Worm (Caenorhabditis elegans) whole organism, L1 larva: ENCODE measurements around the gene C46F2.1.

Source experiments
- C04F5.9 ChIP-seq: sonication (generic microtip); optimal IDR thresholded peaks from 2 replicates; lab custom pipeline; 2016; ENCODE audit warnings: missing genetic modification characterization, missing compliant biosample characterization
- F16B12.6 ChIP-seq: fragments of 150-350 bp; optimal IDR thresholded peaks from 2 replicates; lab custom pipeline; 2014; ENCODE audit warnings: missing biosample characterization, missing genetic modification characterization
- aha-1 ChIP-seq: fragments of 150-350 bp; optimal IDR thresholded peaks from 2 replicates; lab custom pipeline; 2014; ENCODE audit warnings: missing biosample characterization, missing genetic modification characterization
- blmp-1 ChIP-seq: fragments of 150-350 bp; optimal IDR thresholded peaks from 2 replicates; lab custom pipeline; 2014; ENCODE audit warnings: missing biosample characterization, missing genetic modification characterization
- ceh-82 ChIP-seq, 3 experiments: fragments of 150-350 bp in 1 of 3; sonication (generic microtip) in 2 of 3; optimal IDR thresholded peaks; 2 replicates each; lab custom pipeline; 2014 to 2017; ENCODE audit warnings: missing biosample characterization in 3 of 3, missing genetic modification characterization in 3 of 3
- ceh-88 ChIP-seq: fragments of 200-800 bp; sonication (Bioruptor generic); IDR thresholded peaks from 2 replicates; pipeline ENCODE4 v1.3.6; 2022; ENCODE audit warnings: missing genetic modification characterization, missing compliant biosample characterization
- ceh-90 ChIP-seq: sonication (generic microtip); optimal IDR thresholded peaks from 2 replicates; lab custom pipeline; 2016; ENCODE audit warnings: missing genetic modification characterization, missing compliant biosample characterization
- ces-1 ChIP-seq: fragments of 150-350 bp; optimal IDR thresholded peaks from 2 replicates; lab custom pipeline; 2014; ENCODE audit warnings: missing biosample characterization, missing genetic modification reagents, missing genetic modification characterization
- dpl-1 ChIP-seq, 3 experiments: fragments of 150-350 bp in 2 of 3; sonication (generic microtip) in 1 of 3; optimal IDR thresholded peaks; 2 replicates each; lab custom pipeline; 2014 to 2017; ENCODE audit warnings: missing biosample characterization in 3 of 3, missing genetic modification characterization in 3 of 3, missing genetic modification reagents in 3 of 3
- dsc-1 ChIP-seq: sonication (generic microtip); optimal IDR thresholded peaks from 2 replicates; lab custom pipeline; 2016; ENCODE audit warnings: mild to moderate bottlenecking, missing genetic modification characterization, missing compliant biosample characterization
- efl-1 ChIP-seq, 4 experiments: fragments of 150-350 bp; optimal IDR thresholded peaks in 3 of 4; peaks in 1 of 4; 1 replicate in 1 of 4; 2 replicates in 3 of 4; lab custom pipeline; 2014; ENCODE audit warnings: missing biosample characterization in 2 of 4, missing genetic modification characterization in 2 of 4, missing genetic modification reagents in 2 of 4
- efl-3 ChIP-seq: fragments of 200-800 bp; sonication (Bioruptor generic); optimal IDR thresholded peaks from 2 replicates; lab custom pipeline; 2018; ENCODE audit warnings: mild to moderate bottlenecking, missing genetic modification characterization, missing compliant biosample characterization
- elt-2 ChIP-seq: sonication (generic microtip); optimal IDR thresholded peaks from 2 replicates; lab custom pipeline; 2016; ENCODE audit warnings: missing genetic modification characterization, mild to moderate bottlenecking, inconsistent platforms, missing compliant biosample characterization, missing genetic modification reagents
- elt-3 ChIP-seq, 6 experiments: fragments of 150-350 bp in 1 of 6; sonication (generic microtip); optimal IDR thresholded peaks; 2 replicates each; lab custom pipeline; 2017 to 2018; ENCODE audit warnings: missing biosample characterization in 6 of 6, missing genetic modification characterization in 6 of 6, inconsistent platforms in 1 of 6
- fkh-10 ChIP-seq: sonication (generic microtip); optimal IDR thresholded peaks from 2 replicates; lab custom pipeline; 2017; ENCODE audit warnings: missing biosample characterization, missing genetic modification reagents, missing genetic modification characterization
- fkh-8 ChIP-seq: sonication (generic microtip); optimal IDR thresholded peaks from 2 replicates; lab custom pipeline; 2016; ENCODE audit warnings: mild to moderate bottlenecking, missing genetic modification characterization, missing compliant biosample characterization
- grh-1 ChIP-seq: fragments of 200-800 bp; sonication (Bioruptor generic); IDR thresholded peaks from 2 replicates; pipeline ENCODE4 v1.3.6; 2022; ENCODE audit warnings: missing genetic modification reagents, missing genetic modification characterization, missing compliant biosample characterization
- hlh-17 ChIP-seq: fragments of 200-800 bp; sonication (Bioruptor generic); optimal IDR thresholded peaks from 2 replicates; lab custom pipeline; 2018; ENCODE audit warnings: missing genetic modification characterization, mild to moderate bottlenecking, missing compliant biosample characterization, moderate library complexity, borderline replicate concordance
- jun-1 ChIP-seq: fragments of 150-350 bp; optimal IDR thresholded peaks from 2 replicates; lab custom pipeline; 2014; ENCODE audit warnings: missing biosample characterization, missing genetic modification reagents, missing genetic modification characterization
- lin-14 ChIP-seq: fragments of 200-800 bp; sonication (Bioruptor generic); optimal IDR thresholded peaks from 2 replicates; lab custom pipeline; 2018; ENCODE audit warnings: mild to moderate bottlenecking, missing genetic modification characterization, moderate library complexity, missing compliant biosample characterization
- lin-35 ChIP-seq, 2 experiments: fragments of 150-350 bp; optimal IDR thresholded peaks; 2 replicates each; lab custom pipeline; 2014; ENCODE audit warnings: missing biosample characterization in 2 of 2, missing genetic modification characterization in 2 of 2, missing genetic modification reagents in 2 of 2
- lir-3 ChIP-seq: sonication (generic microtip); optimal IDR thresholded peaks from 2 replicates; lab custom pipeline; 2016; ENCODE audit warnings: mild to moderate bottlenecking, missing genetic modification characterization, moderate library complexity, missing compliant biosample characterization; ENCODE audit not compliant: poor library complexity
- mab-9 ChIP-seq: fragments of 200-800 bp; sonication (Bioruptor generic); IDR thresholded peaks from 2 replicates; pipeline ENCODE4 v1.3.6; 2022; ENCODE audit warnings: missing genetic modification reagents, missing genetic modification characterization, missing compliant biosample characterization
- mep-1 ChIP-seq: fragments of 150-350 bp; optimal IDR thresholded peaks from 2 replicates; lab custom pipeline; 2014; ENCODE audit warnings: missing biosample characterization, missing genetic modification characterization
- nhr-11 ChIP-seq: fragments of 150-350 bp; optimal IDR thresholded peaks from 2 replicates; lab custom pipeline; 2014; ENCODE audit warnings: missing biosample characterization, missing genetic modification characterization
- nhr-71 ChIP-seq: sonication (generic microtip); optimal IDR thresholded peaks from 2 replicates; lab custom pipeline; 2016; ENCODE audit warnings: mild to moderate bottlenecking, missing genetic modification characterization, moderate library complexity, missing compliant biosample characterization
- nhr-85 ChIP-seq: sonication (generic microtip); peaks from one replicate; lab custom pipeline; 2016; ENCODE audit warnings: missing genetic modification characterization, inconsistent platforms, missing compliant biosample characterization
- nhr-90 ChIP-seq: sonication (generic microtip); optimal IDR thresholded peaks from 2 replicates; lab custom pipeline; 2016; ENCODE audit warnings: mild to moderate bottlenecking, missing genetic modification characterization, missing compliant biosample characterization; ENCODE audit not compliant: poor library complexity
- rnt-1 ChIP-seq: sonication (generic microtip); optimal IDR thresholded peaks from 2 replicates; lab custom pipeline; 2016; ENCODE audit warnings: mild to moderate bottlenecking, missing genetic modification characterization, moderate library complexity, missing compliant biosample characterization
- snu-23 ChIP-seq: sonication (generic microtip); optimal IDR thresholded peaks from 2 replicates; lab custom pipeline; 2016; ENCODE audit warnings: missing genetic modification characterization, missing compliant biosample characterization
- sup-37 ChIP-seq: fragments of 200-800 bp; sonication (Bioruptor generic); optimal IDR thresholded peaks from 2 replicates; lab custom pipeline; 2018; ENCODE audit warnings: mild to moderate bottlenecking, missing genetic modification characterization, missing compliant biosample characterization
- swsn-7 ChIP-seq: sonication (generic microtip); optimal IDR thresholded peaks from 2 replicates; lab custom pipeline; 2016; ENCODE audit warnings: missing genetic modification characterization, missing compliant biosample characterization
- unc-130 ChIP-seq: fragments of 150-350 bp; optimal IDR thresholded peaks from 2 replicates; lab custom pipeline; 2017; ENCODE audit warnings: missing biosample characterization, missing genetic modification characterization, inconsistent platforms
- unc-30 ChIP-seq: sonication (generic microtip); optimal IDR thresholded peaks from 2 replicates; lab custom pipeline; 2017; ENCODE audit warnings: missing biosample characterization, missing genetic modification characterization
- unc-62 ChIP-seq: fragments of 150-350 bp; optimal IDR thresholded peaks from 2 replicates; lab custom pipeline; 2014; ENCODE audit warnings: missing biosample characterization, missing genetic modification reagents, missing genetic modification characterization
- unc-86 ChIP-seq: sonication (generic microtip); optimal IDR thresholded peaks from 2 replicates; lab custom pipeline; 2016; ENCODE audit warnings: missing genetic modification characterization, missing compliant biosample characterization
- xbp-1 ChIP-seq: sonication (generic microtip); optimal IDR thresholded peaks from 2 replicates; lab custom pipeline; 2016; ENCODE audit warnings: missing genetic modification characterization, missing compliant biosample characterization
- zag-1 ChIP-seq: fragments of 150-350 bp; optimal IDR thresholded peaks from 2 replicates; lab custom pipeline; 2014; ENCODE audit warnings: missing biosample characterization, missing genetic modification characterization
- zip-4 ChIP-seq: fragments of 200-800 bp; sonication (Bioruptor generic); optimal IDR thresholded peaks from 2 replicates; lab custom pipeline; 2018; ENCODE audit warnings: mild to moderate bottlenecking, missing genetic modification characterization, moderate library complexity, missing compliant biosample characterization

Gene C46F2.1

DNA sequence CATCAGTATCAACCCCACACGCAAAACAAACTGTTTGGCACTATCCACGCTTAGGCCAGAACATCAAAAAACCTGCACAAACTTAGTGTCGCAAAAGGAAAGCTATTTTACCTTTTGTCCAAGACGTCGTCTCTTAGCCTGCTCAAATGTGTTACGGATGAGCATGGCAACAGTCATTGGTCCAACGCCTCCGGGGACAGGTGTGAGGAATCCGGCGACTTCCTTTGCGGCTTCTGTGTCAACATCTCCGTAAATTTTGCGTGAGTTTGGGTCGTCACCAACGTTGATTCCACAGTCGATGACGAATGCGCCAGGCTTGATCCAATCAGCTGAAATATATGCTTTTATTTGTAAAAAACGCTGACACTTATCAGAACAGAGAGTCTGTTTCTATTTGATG is 6.8 kb downstream of the C46F2.1 start:
- TF ChIP-seq mep-1 (tag; lab: Kevin White, UChicago) (no peak), unc-86 (tag; lab: Kevin White, UChicago) (no peak), grh-1 (0 out of 2 replicates have a peak, but pooled peaks have one; percentile 8)

- no peak for TF ChIP-seq dsc-1 (tag; lab: Kevin White, UChicago)
- no peak for TF ChIP-seq elt-3 (tag; optimal IDR thresholded peaks at IDR 0.05; lab: Kevin White, UChicago)
- no peak for TF ChIP-seq aha-1 (tag; lab: Kevin White, UChicago)
- TF ChIP-seq unc-86 (tag; lab: Kevin White, UChicago), result no peak
- no peak for TF ChIP-seq mab-9 (GFP tag; lab: Robert Waterston, UW)
- TF ChIP-seq lir-3 (tag; lab: Kevin White, UChicago), result no peak
- TF ChIP-seq fkh-10, result no peak
- no peak for TF ChIP-seq ceh-90 (tag; lab: Kevin White, UChicago)
- TF ChIP-seq zag-1 (tag; lab: Kevin White, UChicago), result no peak
- no peak for TF ChIP-seq snu-23 (GFP tag; lab: Kevin White, UChicago)
- TF ChIP-seq swsn-7, result no peak
- no peak for TF ChIP-seq grh-1
- TF ChIP-seq ceh-82 (tag; optimal IDR thresholded peaks at IDR 0.05; lab: Kevin White, UChicago), result no peak
- TF ChIP-seq dpl-1 (GFP tag; optimal IDR thresholded peaks at IDR 0.05; lab: Kevin White, UChicago), result no peak
- no peak for TF ChIP-seq unc-130 (tag; lab: Kevin White, UChicago)
- no peak for TF ChIP-seq efl-3 (GFP tag; lab: Kevin White, UChicago)
- no peak for TF ChIP-seq ceh-88
- no peak for TF ChIP-seq fkh-8
These were observed 8.5 kb downstream of the C46F2.1 start, which contains the start of gene dao-3 for ce11 chrX:8086450-8086724. dao-3 (minus strand) TSS chrX:8086550.

ce11 chrX:8086725-8087641 is 9.1 kb downstream of the C46F2.1 start:
- peak; percentile 53 for TF ChIP-seq nhr-85
- TF ChIP-seq nhr-71 (tag; lab: Kevin White, UChicago), result peak; percentile 12
- TF ChIP-seq unc-30, result no peak

DNA sequence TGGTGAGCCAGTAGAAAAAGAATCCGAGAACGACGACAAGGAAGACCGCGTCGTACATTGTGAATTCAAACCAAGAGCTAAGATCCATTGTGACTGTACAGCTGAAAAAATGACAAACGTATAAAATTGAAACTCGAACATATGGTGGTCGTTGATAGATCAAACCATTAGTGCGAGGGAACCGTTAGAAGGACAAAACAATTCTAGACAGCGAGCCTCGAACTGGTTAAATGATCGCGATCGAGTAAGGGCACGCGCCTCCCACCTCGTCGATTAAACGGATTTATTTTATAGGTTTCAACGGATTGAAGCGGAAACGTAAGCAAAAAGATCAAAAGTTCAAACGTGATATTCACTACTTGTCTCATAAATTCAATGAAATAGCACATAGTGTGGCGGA is 10.6 kb downstream of the C46F2.1 start, which contains the start of gene vem-1:
Gene vem-1 (minus strand): TSS at position 101 of the 400 bp plus-strand sequence.
- TF ChIP-seq efl-3 (GFP tag; lab: Kevin White, UChicago), result no peak
- TF ChIP-seq zip-4 (GFP tag; lab: Kevin White, UChicago), result no peak
- TF ChIP-seq nhr-85, result peak; percentile 15
- no peak for TF ChIP-seq C04F5.9 (tag; lab: Kevin White, UChicago)

DNA sequence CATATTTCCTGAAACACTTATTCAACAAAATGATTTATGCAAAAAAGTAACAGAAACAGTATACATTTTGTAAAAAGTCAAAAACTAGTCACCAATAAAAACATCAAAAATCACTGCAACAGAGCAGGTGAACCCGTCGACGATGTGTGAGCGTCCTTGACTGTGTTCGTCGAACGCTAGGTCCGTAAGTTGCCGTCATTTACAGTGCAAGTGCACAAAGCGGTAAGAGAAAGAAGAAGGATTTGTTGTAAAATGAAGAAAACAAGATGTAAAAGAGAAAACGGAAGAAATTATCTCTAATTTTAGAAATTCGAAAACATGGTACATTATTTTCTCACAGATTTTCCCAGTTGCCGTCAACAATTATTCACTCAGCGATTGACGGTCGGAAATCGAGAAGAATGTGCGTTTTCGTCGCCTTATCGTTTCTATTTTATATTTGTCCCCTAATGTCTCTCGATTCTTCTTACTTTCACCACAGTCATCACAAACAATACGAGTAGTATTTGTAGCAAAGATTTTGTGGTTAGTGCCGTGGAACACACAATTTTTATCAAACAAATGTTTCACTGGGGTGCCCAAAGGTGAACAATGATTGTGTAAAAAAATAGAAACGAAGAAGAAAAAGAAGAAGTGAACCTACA is 11.5 kb downstream of the C46F2.1 start:
- TF ChIP-seq lin-35 (GFP tag; optimal IDR thresholded peaks at IDR 0.05; lab: Kevin White, UChicago) (peak in 1 of 2 experiments; percentile 15), blmp-1 (tag; lab: Kevin White, UChicago) (peak; percentile 44), rnt-1 (peak; percentile 22), jun-1 (tag; lab: Kevin White, UChicago) (peak; percentile 10), unc-62 (no peak), xbp-1 (no peak), efl-1 (optimal IDR thresholded peaks at IDR 0.05; lab: Kevin White, UChicago) (no peak), efl-1 (GFP tag; optimal IDR thresholded peaks at IDR 0.05 in 1 of 2; lab: Kevin White, UChicago) (peak; percentile 12 to 69), snu-23 (GFP tag; lab: Kevin White, UChicago) (peak; percentile 24), nhr-11 (tag; lab: Kevin White, UChicago) (no peak), grh-1 (peak; percentile 17; the same call in 1 of the 2 replicates), ces-1 (no peak), dpl-1 (GFP tag; optimal IDR thresholded peaks at IDR 0.05; lab: Kevin White, UChicago) (peak in 1 of 3 experiments; percentile 2), swsn-7 (peak; percentile 9), F16B12.6 (tag; lab: Kevin White, UChicago) (peak; percentile 80), mep-1 (tag; lab: Kevin White, UChicago) (peak; percentile 65), nhr-90 (tag; lab: Kevin White, UChicago) (peak; percentile 15), elt-3 (tag; optimal IDR thresholded peaks at IDR 0.05; lab: Kevin White, UChicago) (peak in 2 of 6 experiments; percentile 4 to 78), lin-14 (GFP tag; lab: Kevin White, UChicago) (peak; percentile 43), nhr-71 (tag; lab: Kevin White, UChicago) (peak; percentile 23), elt-2 (tag; lab: Kevin White, UChicago) (peak; percentile 16), sup-37 (no peak), hlh-17 (GFP tag; lab: Kevin White, UChicago) (no peak)
